Worm (Caenorhabditis elegans) whole organism, L4 larva: ENCODE results near the gene skr-21.
A peak's percentile ranks its signal among the peaks of the same experiment; 100 is the strongest.

ENCODE experiments used
- D1046.2 ChIP-seq: fragments of 200-800 bp; sonication (Bioruptor generic); IDR thresholded peaks from 2 replicates; pipeline ENCODE4 v1.3.6; 2022; ENCODE audit warnings: missing genetic modification characterization, missing compliant biosample characterization
- F26F4.8 ChIP-seq: fragments of 200-800 bp; sonication (Bioruptor generic); conservative IDR thresholded peaks from 2 replicates; pipeline ENCODE4 v1.3.6; 2022; ENCODE audit warnings: missing genetic modification characterization, missing compliant biosample characterization
- Y105C5A.15 ChIP-seq: fragments of 200-800 bp; sonication (Bioruptor generic); IDR thresholded peaks from 2 replicates; pipeline ENCODE4 v1.3.6; 2022; ENCODE audit warnings: missing genetic modification characterization, missing compliant biosample characterization
- ZK546.5 ChIP-seq, 2 experiments: sonication (generic microtip); optimal IDR thresholded peaks; 2 replicates each; lab custom pipeline; 2017; ENCODE audit warnings: missing biosample characterization in 2 of 2, missing genetic modification characterization in 2 of 2
- aha-1 ChIP-seq: fragments of 150-350 bp; peaks from one replicate; lab custom pipeline; 2014; ENCODE audit warnings: missing biosample characterization, missing genetic modification characterization
- arid-1 ChIP-seq: fragments of 200-800 bp; sonication (Bioruptor generic); conservative IDR thresholded peaks from 2 replicates; pipeline ENCODE4 v1.3.6; 2022; ENCODE audit warnings: missing genetic modification reagents, missing genetic modification characterization, missing compliant biosample characterization
- attf-4 ChIP-seq: sonication (generic microtip); optimal IDR thresholded peaks from 3 replicates; lab custom pipeline; 2017; ENCODE audit warnings: missing biosample characterization, missing genetic modification characterization
- ceh-62 ChIP-seq: sonication (generic microtip); optimal IDR thresholded peaks from 2 replicates; lab custom pipeline; 2017; ENCODE audit warnings: missing biosample characterization, missing genetic modification characterization
- daf-12 ChIP-seq: fragments of 150-350 bp; optimal IDR thresholded peaks from 2 replicates; lab custom pipeline; 2014; ENCODE audit warnings: missing biosample characterization, missing genetic modification reagents, missing genetic modification characterization
- daf-16 ChIP-seq, 3 experiments: sonication (generic microtip); optimal IDR thresholded peaks; 2 replicates each; lab custom pipeline; 2016 to 2017; ENCODE audit warnings: missing genetic modification characterization in 3 of 3, missing genetic modification reagents in 3 of 3, mild to moderate bottlenecking in 2 of 3, missing compliant biosample characterization in 2 of 3, missing biosample characterization in 1 of 3, moderate library complexity in 1 of 3
- daf-19 ChIP-seq: fragments of 200-800 bp; sonication (Bioruptor generic); conservative IDR thresholded peaks from 2 replicates; pipeline ENCODE4 v1.3.6; 2022; ENCODE audit warnings: missing genetic modification characterization, missing compliant biosample characterization
- dmd-6 ChIP-seq: fragments of 200-800 bp; sonication (Bioruptor generic); IDR thresholded peaks from 2 replicates; pipeline ENCODE4 v1.3.6; 2022; ENCODE audit warnings: missing genetic modification reagents, missing genetic modification characterization, missing compliant biosample characterization
- dmd-9 ChIP-seq: fragments of 200-800 bp; sonication (Bioruptor generic); IDR thresholded peaks from 2 replicates; pipeline ENCODE4 v1.3.6; 2022; ENCODE audit warnings: missing genetic modification reagents, missing genetic modification characterization, missing compliant biosample characterization
- dpl-1 ChIP-seq: fragments of 150-350 bp; optimal IDR thresholded peaks from 2 replicates; lab custom pipeline; 2014; ENCODE audit warnings: missing biosample characterization, missing genetic modification reagents, missing genetic modification characterization
- dve-1 ChIP-seq: sonication (generic microtip); optimal IDR thresholded peaks from 2 replicates; lab custom pipeline; 2017; ENCODE audit warnings: antibody characterized with exemption, mild to moderate bottlenecking, missing genetic modification characterization, missing compliant biosample characterization; ENCODE audit not compliant: insufficient read depth
- egl-43 ChIP-seq: fragments of 200-800 bp; sonication (Bioruptor generic); IDR thresholded peaks from 2 replicates; pipeline ENCODE4 v1.3.6; 2022; ENCODE audit warnings: missing genetic modification reagents, missing genetic modification characterization, missing compliant biosample characterization
- fkh-10 ChIP-seq: fragments of 150-350 bp; optimal IDR thresholded peaks from 2 replicates; lab custom pipeline; 2014; ENCODE audit warnings: missing biosample characterization, missing genetic modification reagents, missing genetic modification characterization
- hlh-11 ChIP-seq: fragments of 200-800 bp; sonication (Bioruptor generic); optimal IDR thresholded peaks from 2 replicates; lab custom pipeline; 2018; ENCODE audit warnings: mild to moderate bottlenecking, missing genetic modification characterization, missing compliant biosample characterization
- hlh-30 ChIP-seq: sonication (generic microtip); optimal IDR thresholded peaks from 2 replicates; lab custom pipeline; 2017; ENCODE audit warnings: antibody characterized with exemption, mild to moderate bottlenecking, missing genetic modification characterization, missing compliant biosample characterization; ENCODE audit not compliant: insufficient read depth
- lin-1 ChIP-seq: fragments of 200-800 bp; sonication (Bioruptor generic); IDR thresholded peaks from 2 replicates; pipeline ENCODE4 v1.3.6; 2022; ENCODE audit warnings: missing genetic modification reagents, missing genetic modification characterization, missing compliant biosample characterization
- lin-15B ChIP-seq: fragments of 150-350 bp; sonication (generic microtip); optimal IDR thresholded peaks from 3 replicates; lab custom pipeline; 2014; ENCODE audit warnings: missing biosample characterization, missing genetic modification characterization
- lin-29 ChIP-seq: fragments of 200-800 bp; sonication (Bioruptor generic); IDR thresholded peaks from 2 replicates; pipeline ENCODE4 v1.3.6; 2022; ENCODE audit warnings: missing genetic modification reagents, missing genetic modification characterization, missing compliant biosample characterization
- lin-39 ChIP-seq: fragments of 150-350 bp; optimal IDR thresholded peaks from 2 replicates; lab custom pipeline; 2014; ENCODE audit warnings: missing biosample characterization, missing genetic modification reagents, missing genetic modification characterization
- madf-5 ChIP-seq, 2 experiments: fragments of 200-800 bp; sonication (Bioruptor generic); IDR thresholded peaks; 2 replicates each; pipeline ENCODE4 v1.3.6; 2022; ENCODE audit warnings: missing compliant biosample characterization in 2 of 2, missing genetic modification characterization in 2 of 2
- mdt-29 ChIP-seq: fragments of 200-800 bp; sonication (Bioruptor generic); IDR thresholded peaks from 2 replicates; pipeline ENCODE4 v1.3.6; 2022; ENCODE audit warnings: missing genetic modification reagents, missing genetic modification characterization, missing compliant biosample characterization
- mep-1 ChIP-seq: fragments of 150-350 bp; sonication (generic microtip); optimal IDR thresholded peaks from 3 replicates; lab custom pipeline; 2014; ENCODE audit warnings: missing biosample characterization, missing genetic modification characterization
- mxl-2 ChIP-seq: fragments of 200-800 bp; sonication (Bioruptor generic); conservative IDR thresholded peaks from 2 replicates; pipeline ENCODE4 v1.3.6; 2022; ENCODE audit warnings: missing genetic modification reagents, missing genetic modification characterization, missing compliant biosample characterization
- nhr-10 ChIP-seq: fragments of 150-350 bp; optimal IDR thresholded peaks from 2 replicates; lab custom pipeline; 2014; ENCODE audit warnings: missing biosample characterization, missing genetic modification characterization
- nhr-11 ChIP-seq: fragments of 150-350 bp; optimal IDR thresholded peaks from 2 replicates; lab custom pipeline; 2014; ENCODE audit warnings: missing biosample characterization, missing genetic modification characterization
- nhr-76 ChIP-seq: fragments of 150-350 bp; optimal IDR thresholded peaks from 2 replicates; lab custom pipeline; 2014; ENCODE audit warnings: missing biosample characterization, missing genetic modification characterization
- nhr-77 ChIP-seq: fragments of 150-350 bp; optimal IDR thresholded peaks from 2 replicates; lab custom pipeline; 2014; ENCODE audit warnings: missing biosample characterization, missing genetic modification characterization
- pqm-1 ChIP-seq: sonication (generic microtip); optimal IDR thresholded peaks from 2 replicates; lab custom pipeline; 2017; ENCODE audit warnings: missing biosample characterization, missing genetic modification characterization
- saeg-2 ChIP-seq: fragments of 200-800 bp; sonication (Bioruptor generic); IDR thresholded peaks from 2 replicates; pipeline ENCODE4 v1.3.6; 2022; ENCODE audit warnings: missing genetic modification reagents, missing genetic modification characterization, missing compliant biosample characterization
- skn-1 ChIP-seq: fragments of 150-350 bp; optimal IDR thresholded peaks from 2 replicates; lab custom pipeline; 2014; ENCODE audit warnings: missing biosample characterization, missing genetic modification characterization
- spr-1 ChIP-seq: sonication (generic microtip); optimal IDR thresholded peaks from 2 replicates; lab custom pipeline; 2016; ENCODE audit warnings: mild to moderate bottlenecking, missing genetic modification characterization, missing compliant biosample characterization
- zfp-2 ChIP-seq: sonication (generic microtip); optimal IDR thresholded peaks from 2 replicates; lab custom pipeline; 2016; ENCODE audit warnings: mild to moderate bottlenecking, missing genetic modification characterization, missing compliant biosample characterization
- zfp-3 ChIP-seq: fragments of 200-800 bp; sonication (Bioruptor generic); conservative IDR thresholded peaks from 2 replicates; pipeline ENCODE4 v1.3.6; 2022; ENCODE audit warnings: missing genetic modification reagents, missing genetic modification characterization, missing compliant biosample characterization

The skr-21 gene

DNA sequence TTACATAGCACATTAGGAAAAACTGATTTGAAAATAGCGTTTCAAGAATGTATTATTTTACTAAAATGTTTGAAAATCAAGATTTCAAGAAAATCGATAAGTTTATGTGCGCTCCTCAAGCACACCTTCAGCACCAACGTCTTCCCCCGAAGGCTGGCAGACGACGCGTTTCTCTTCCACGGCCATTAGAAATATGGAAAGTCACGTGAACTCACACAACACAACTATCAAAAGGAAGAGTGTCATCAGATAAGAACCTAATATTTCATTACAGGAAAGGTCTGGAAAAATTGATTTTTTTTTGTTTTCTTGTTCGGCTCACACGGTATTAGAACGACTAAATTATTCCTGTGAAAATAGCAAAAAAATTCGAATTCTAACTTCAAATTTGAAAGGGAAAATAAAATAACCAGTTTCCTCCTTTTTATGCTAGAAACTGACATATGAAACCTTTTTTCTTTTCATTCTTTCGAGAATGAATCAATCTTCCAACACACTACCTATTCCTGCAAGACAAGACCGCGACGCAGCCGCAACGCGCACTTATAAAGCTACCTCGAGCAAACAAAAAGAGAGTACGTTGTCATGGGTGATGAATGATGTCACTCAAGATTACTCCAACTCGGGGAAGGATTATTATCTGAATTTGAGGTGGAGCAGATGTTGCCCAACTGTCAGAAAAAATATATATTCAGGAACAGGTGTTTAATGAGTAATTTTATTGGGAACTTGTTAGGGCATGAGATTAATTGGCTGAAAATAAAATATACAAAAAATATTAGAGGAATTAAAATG lies 1.2 kb downstream of the skr-21 start (continued):
- TF ChIP-seq nhr-11 (tag; lab: Kevin White, UChicago) (peak; percentile 26), arid-1 (no peak), dmd-9 (GFP tag; lab: Robert Waterston, UW) (no peak), mep-1 (tag; lab: Kevin White, UChicago) (peak; percentile 48), mdt-29 (GFP tag; lab: Robert Waterston, UW) (no peak)

DNA sequence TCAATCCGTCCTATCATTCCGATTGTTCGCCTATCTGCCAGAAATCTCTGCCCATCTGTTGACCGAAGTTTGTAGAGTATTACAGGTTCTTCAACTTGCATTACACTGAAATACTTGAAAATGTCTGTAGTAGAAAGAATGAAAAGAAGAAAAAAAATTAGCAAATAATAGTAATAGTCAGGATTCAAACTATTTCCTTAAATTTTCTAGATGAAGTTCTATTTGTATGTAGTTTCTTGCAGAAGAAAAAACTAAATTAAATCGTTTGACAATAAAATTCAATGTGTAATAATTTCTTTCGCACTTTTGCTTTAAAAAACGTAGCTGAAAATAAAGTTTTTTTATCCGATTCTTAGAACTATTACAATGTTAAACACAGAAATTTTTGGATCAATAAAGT lies 1.9 kb downstream of the skr-21 start, which contains the start of gene skr-19:
Gene skr-19, minus strand, starts transcription at position 101 of the 400 bp plus-strand sequence.
- TF ChIP-seq hlh-11 (no peak), lin-39 (no peak), aha-1 (peak; percentile 9), ceh-62 (tag; lab: Kevin White, UChicago) (no peak), zfp-2 (tag; lab: Kevin White, UChicago) (no peak), D1046.2 (GFP tag; lab: Robert Waterston, UW) (no peak), mxl-2 (GFP tag; lab: Robert Waterston, UW) (no peak), lin-15B (tag; lab: Kevin White, UChicago) (no peak)

DNA sequence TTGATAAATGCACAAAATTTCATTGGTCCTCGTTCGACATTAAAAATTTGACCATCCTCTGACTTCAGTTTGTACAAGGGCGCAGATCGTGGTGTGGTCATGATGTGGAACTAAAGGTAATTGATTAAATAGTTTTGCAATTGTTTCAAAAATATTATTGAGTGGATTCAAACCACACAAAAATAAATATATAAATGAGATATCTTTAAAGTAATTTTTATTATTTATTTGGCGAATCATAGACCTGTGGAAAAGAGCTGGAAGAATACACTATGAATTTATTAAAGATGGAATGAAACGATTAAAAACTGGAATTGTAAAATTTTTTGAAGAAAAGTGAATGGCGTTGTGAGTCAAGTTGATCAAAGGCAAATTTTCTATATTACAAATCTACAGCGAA lies 3.0 kb downstream of the skr-21 start, which contains the start of gene skr-20:
Gene skr-20, minus strand, starts transcription at position 101 of the 400 bp plus-strand sequence.
- TF ChIP-seq Y105C5A.15 (GFP tag; lab: Robert Waterston, UW) (no peak), lin-39 (no peak), dpl-1 (GFP tag; lab: Kevin White, UChicago) (no peak), spr-1 (tag; lab: Kevin White, UChicago) (no peak), lin-29 (no peak), lin-1 (GFP tag; lab: Robert Waterston, UW) (no peak)

DNA sequence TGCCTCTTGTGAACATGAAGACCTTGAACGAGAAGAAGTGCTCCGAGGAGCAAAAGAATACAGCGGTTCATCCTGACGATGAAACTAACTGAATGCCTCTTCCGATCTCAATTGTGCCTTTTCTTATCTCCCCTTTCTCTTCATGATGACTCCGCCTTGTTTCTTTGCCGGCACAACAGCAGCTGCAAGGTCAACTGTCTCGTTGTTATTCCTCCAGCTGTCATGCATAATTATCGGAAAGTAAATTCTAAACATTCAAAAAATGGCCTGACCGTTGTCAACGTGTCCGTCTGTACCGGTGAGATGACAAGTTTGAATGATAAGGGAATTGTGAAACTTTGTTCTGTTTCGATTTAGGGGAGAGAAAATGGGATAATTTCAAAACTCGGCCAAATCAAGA lies 5.1 kb downstream of the skr-21 start, which contains the start of gene asp-4:
Gene asp-4, minus strand, starts transcription at position 106 of the 400 bp plus-strand sequence.
- TF ChIP-seq madf-5 (GFP tag; IDR thresholded peaks at IDR 0.05; lab: Robert Waterston, UW) (no peak), egl-43 (GFP tag; lab: Robert Waterston, UW) (no peak), hlh-30 (tag; lab: Kevin White, UChicago) (peak; percentile 25), daf-16 (GFP tag; optimal IDR thresholded peaks at IDR 0.05; lab: Kevin White, UChicago) (no peak), daf-16 (tag; optimal IDR thresholded peaks at IDR 0.05; lab: Kevin White, UChicago) (peak; percentile 95), pqm-1 (tag; lab: Kevin White, UChicago) (peak; percentile 15), ZK546.5 (tag; optimal IDR thresholded peaks at IDR 0.05; lab: Kevin White, UChicago) (no peak), skn-1 (tag; lab: Kevin White, UChicago) (no peak), aha-1 (no peak), attf-4 (tag; lab: Kevin White, UChicago) (no peak), saeg-2 (no peak), nhr-77 (tag; lab: Kevin White, UChicago) (no peak), daf-12 (no peak), nhr-10 (tag; lab: Kevin White, UChicago) (no peak), F26F4.8 (no peak), daf-19 (GFP tag; lab: Robert Waterston, UW) (no peak), nhr-76 (tag; lab: Kevin White, UChicago) (no peak), fkh-10 (GFP tag; lab: Kevin White, UChicago) (no peak), hlh-11 (peak; percentile 84), zfp-3 (GFP tag; lab: Robert Waterston, UW) (no peak), ceh-62 (tag; lab: Kevin White, UChicago) (no peak), dmd-6 (GFP tag; lab: Robert Waterston, UW) (peak; percentile 71), dve-1 (tag; lab: Kevin White, UChicago) (peak; percentile 74)
